Fruit fly (Drosophila melanogaster): ENCODE measurements around the gene CG11694.

CG11694 gene

dm6 chr3R:8316344-8317105 is 4.6 kb upstream of the CG11694 start, which contains the start of gene Coq2 (continued):
- 0 out of 3 replicates have a peak, but pooled peaks have one; percentile 8 for TF ChIP-seq CG34224 (GFP tag; IDR thresholded peaks at IDR 0.05; ENCODE audit: partially characterized antibody)
- TF ChIP-seq croc (GFP tag; conservative IDR thresholded peaks at IDR 0.05): no peak
- no peak for TF ChIP-seq CG4707 (GFP tag; optimal IDR thresholded peaks at IDR 0.05)
- peak in 1 of 2 experiments; percentile 4 for TF ChIP-seq Trl (optimal IDR thresholded peaks at IDR 0.05)
- TF ChIP-seq Trl (GFP tag; optimal IDR thresholded peaks at IDR 0.05): no peak
- peak; percentile 46 for TF ChIP-seq BEAF-32 (GFP tag; optimal IDR thresholded peaks at IDR 0.05)

DNA sequence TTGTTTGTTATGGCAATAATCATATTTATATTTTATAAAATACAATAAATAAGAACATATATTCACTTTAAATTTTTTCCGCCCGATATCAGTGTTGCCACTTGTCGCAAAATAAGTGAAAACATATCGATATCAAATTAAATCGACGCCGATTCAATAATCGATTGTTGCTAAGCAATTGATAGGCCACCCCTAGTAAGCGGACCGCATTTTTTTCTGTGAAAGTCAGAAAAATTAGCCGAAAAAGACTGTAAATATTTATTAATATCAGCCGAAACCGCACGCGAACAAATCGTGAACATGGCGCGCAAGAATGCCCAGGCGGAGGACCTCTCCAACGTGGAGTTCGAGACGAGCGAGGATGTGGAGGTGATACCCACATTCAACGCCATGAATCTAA is 1.1 kb upstream of the CG11694 start, which contains the start of gene CG7483:
TSS of gene CG7483 (plus strand) at position 171 of the 400 bp plus-strand sequence.
- TF ChIP-seq Neu2 (GFP tag; optimal IDR thresholded peaks at IDR 0.05; ENCODE audit: borderline replicate concordance) (no peak), nerfin-2 (GFP tag; IDR thresholded peaks at IDR 0.05; ENCODE audit: partially characterized antibody) (peak; percentile 79), knrl (GFP tag; IDR thresholded peaks at IDR 0.05; ENCODE audit: partially characterized antibody) (peak; percentile 78), gfzf (GFP tag; optimal IDR thresholded peaks at IDR 0.05) (peak; percentile 30), CG7271 (tag; optimal IDR thresholded peaks at IDR 0.05) (peak; percentile 3), tup (GFP tag; optimal IDR thresholded peaks at IDR 0.05) (no peak), CG2129 (GFP tag; IDR thresholded peaks at IDR 0.05; ENCODE audit: partially characterized antibody) (peak; percentile 66), CoRest (tag; optimal IDR thresholded peaks at IDR 0.05) (peak; percentile 10), CG6689 (GFP tag; IDR thresholded peaks at IDR 0.05) (no peak), pan (optimal IDR thresholded peaks at IDR 0.05) (no peak), pan (GFP tag; optimal IDR thresholded peaks at IDR 0.05 in 1 of 2, IDR thresholded peaks at IDR 0.05 in 1 of 2) (peak in 1 of 2 experiments; percentile 5), dan (GFP tag; IDR thresholded peaks at IDR 0.05) (no peak), Lhr (GFP tag; optimal IDR thresholded peaks at IDR 0.05) (peak; percentile 21), amos (GFP tag; IDR thresholded peaks at IDR 0.05; ENCODE audit: partially characterized antibody) (peak; percentile 86), CG10267 (tag; optimal IDR thresholded peaks at IDR 0.05) (peak; percentile 48), CG11504 (tag; optimal IDR thresholded peaks at IDR 0.05) (peak; percentile 86), tap (tag; optimal IDR thresholded peaks at IDR 0.05) (no peak), CG33557 (GFP tag; optimal IDR thresholded peaks at IDR 0.05) (peak; percentile 7), CG15073 (GFP tag; optimal IDR thresholded peaks at IDR 0.05) (no peak), tna (GFP tag; IDR thresholded peaks at IDR 0.05; ENCODE audit: partially characterized antibody) (peak; percentile 65), Fer1 (GFP tag; optimal IDR thresholded peaks at IDR 0.05) (peak; percentile 26), Myb (GFP tag; optimal IDR thresholded peaks at IDR 0.05) (peak; percentile 4), stwl (tag; optimal IDR thresholded peaks at IDR 0.05) (peak; percentile 30), zen2 (GFP tag; IDR thresholded peaks at IDR 0.05; ENCODE audit: partially characterized antibody) (peak; percentile 75; the same call in 2 of the 3 replicates), Scr (GFP tag; IDR thresholded peaks at IDR 0.05; ENCODE audit: partially characterized antibody) (peak; percentile 81), cato (GFP tag; optimal IDR thresholded peaks at IDR 0.05; ENCODE audit: borderline replicate concordance) (no peak), bowl (GFP tag; IDR thresholded peaks at IDR 0.05) (no peak), phol (tag; optimal IDR thresholded peaks at IDR 0.05) (peak; percentile 22), kni (GFP tag; optimal IDR thresholded peaks at IDR 0.05) (no peak), pzg (GFP tag; optimal IDR thresholded peaks at IDR 0.05) (peak; percentile 76), CG2712 (tag; optimal IDR thresholded peaks at IDR 0.05) (peak; percentile 22), ro (GFP tag; IDR thresholded peaks at IDR 0.05) (no peak), sens (GFP tag) (peak; percentile 60), MBD-R2 (GFP tag; IDR thresholded peaks at IDR 0.05) (peak; percentile 62), CG14860 (GFP tag; IDR thresholded peaks at IDR 0.05; ENCODE audit: partially characterized antibody) (peak; percentile 74; the same call in 2 of the 3 replicates), MESR4 (GFP tag; optimal IDR thresholded peaks at IDR 0.05) (peak; percentile 93), CG2678 (tag; optimal IDR thresholded peaks at IDR 0.05) (no peak), CG34422 (GFP tag; IDR thresholded peaks at IDR 0.05) (peak; percentile 52; the same call in 1 of the 3 replicates), trem (tag; optimal IDR thresholded peaks at IDR 0.05) (peak; percentile 58), CG14710 (tag; optimal IDR thresholded peaks at IDR 0.05) (peak; percentile 55)

All from whole organism, embryonic.